Worm (Caenorhabditis elegans) whole organism, midembryonic: ENCODE results near the gene H14N18.4.
A peak's percentile ranks its signal among the peaks of the same experiment; 100 is the strongest.

Source experiments
- T22C8.4 ChIP-seq: fragments of 200-800 bp; sonication (Bioruptor generic); IDR thresholded peaks from 2 replicates; pipeline ENCODE4 v1.3.6; 2022; ENCODE audit warnings: missing genetic modification characterization, missing compliant biosample characterization
- cog-1 ChIP-seq: sonication (generic microtip); optimal IDR thresholded peaks from 2 replicates; lab custom pipeline; 2016; ENCODE audit warnings: missing genetic modification characterization, missing compliant biosample characterization
- flt-1 ChIP-seq: fragments of 200-800 bp; sonication (Bioruptor generic); IDR thresholded peaks from 2 replicates; pipeline ENCODE4 v1.3.6; 2022; ENCODE audit warnings: missing genetic modification characterization, missing compliant biosample characterization
- klf-2 ChIP-seq: fragments of 200-800 bp; sonication (Bioruptor generic); conservative IDR thresholded peaks from 2 replicates; pipeline ENCODE4 v1.3.6; 2022; ENCODE audit warnings: missing genetic modification reagents, missing genetic modification characterization, missing compliant biosample characterization
- med-1 ChIP-seq: sonication (generic microtip); optimal IDR thresholded peaks from 2 replicates; lab custom pipeline; 2017; ENCODE audit warnings: missing genetic modification characterization, mild to moderate bottlenecking, missing compliant biosample characterization, antibody characterized with exemption, missing genetic modification reagents; ENCODE audit not compliant: insufficient read depth
- ref-1 ChIP-seq: fragments of 200-800 bp; sonication (Bioruptor generic); conservative IDR thresholded peaks from 2 replicates; pipeline ENCODE4 v1.3.6; 2022; ENCODE audit warnings: missing genetic modification reagents, missing genetic modification characterization, missing compliant biosample characterization
- tab-1 ChIP-seq: fragments of 200-800 bp; sonication (Bioruptor generic); IDR thresholded peaks from 2 replicates; pipeline ENCODE4 v1.3.6; 2022; ENCODE audit warnings: missing genetic modification characterization, missing compliant biosample characterization
- ztf-23 ChIP-seq: fragments of 200-800 bp; sonication (Bioruptor generic); IDR thresholded peaks from 2 replicates; pipeline ENCODE4 v1.3.6; 2022; ENCODE audit warnings: missing genetic modification reagents, missing genetic modification characterization, missing compliant biosample characterization
- ztf-29 ChIP-seq: fragments of 200-800 bp; sonication (Bioruptor generic); IDR thresholded peaks from 2 replicates; pipeline ENCODE4 v1.3.6; 2022; ENCODE audit warnings: missing genetic modification reagents, missing genetic modification characterization, missing compliant biosample characterization

Gene H14N18.4

DNA sequence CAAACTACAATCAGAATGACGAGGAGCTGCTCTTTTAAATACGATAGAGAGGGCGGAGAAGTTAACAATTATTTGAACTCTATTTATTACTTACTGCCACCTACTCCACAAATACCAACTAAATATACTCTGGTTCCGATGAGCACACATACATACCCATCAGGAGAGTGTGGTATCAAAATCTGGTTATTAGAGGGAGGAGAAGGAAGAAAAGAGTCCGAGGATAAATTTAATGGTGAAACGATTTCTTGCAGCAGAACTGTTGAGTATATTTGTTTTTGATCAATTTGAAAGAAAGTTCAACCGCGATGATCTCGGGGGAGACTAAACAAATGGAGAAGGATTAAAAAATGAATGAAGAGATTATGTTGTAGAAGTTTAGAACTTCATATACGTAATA, at the start of gene H14N18.4:
H14N18.4 (minus strand) TSS at position 12 of the 400 bp plus-strand sequence.
- no peak for TF ChIP-seq ztf-23 (GFP tag; lab: Robert Waterston, UW)

DNA sequence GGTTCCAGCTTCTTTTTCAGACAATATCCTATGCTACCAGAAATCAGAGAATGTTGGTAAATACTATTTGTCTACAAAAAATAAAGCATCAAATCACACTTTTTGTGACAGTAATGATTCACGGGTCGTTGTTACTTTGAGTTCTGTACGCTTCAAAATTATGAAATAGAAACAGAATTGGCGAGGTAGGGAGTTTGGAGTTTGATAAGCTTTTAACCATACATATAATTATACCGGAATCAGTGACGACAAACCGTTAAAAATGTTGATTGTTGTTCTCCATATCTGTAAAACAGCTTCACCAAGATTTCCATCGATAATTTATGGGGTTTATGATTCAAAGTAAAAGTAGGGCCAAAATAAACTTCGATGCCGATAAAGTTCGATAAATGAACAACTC, 49.1 kb upstream of the H14N18.4 start:
- TF ChIP-seq klf-2 (GFP tag; lab: Robert Waterston, UW) (no peak), ztf-23 (GFP tag; lab: Robert Waterston, UW) (no peak), cog-1 (no peak), flt-1 (GFP tag; lab: Robert Waterston, UW) (no peak), T22C8.4 (GFP tag; lab: Robert Waterston, UW) (no peak), tab-1 (GFP tag; lab: Robert Waterston, UW) (no peak), ztf-29 (GFP tag; lab: Robert Waterston, UW) (no peak), med-1 (GFP tag; lab: Kevin White, UChicago) (no peak), ref-1 (no peak)

ce11 chrV:8974889-8975422, 46.2 kb upstream of the H14N18.4 start, which contains the start of gene nhr-143:
nhr-143 (minus strand) TSS chrV:8974939.
- no peak for TF ChIP-seq flt-1 (GFP tag; lab: Robert Waterston, UW)
- no peak for TF ChIP-seq T22C8.4 (GFP tag; lab: Robert Waterston, UW)
- no peak for TF ChIP-seq tab-1 (GFP tag; lab: Robert Waterston, UW)
- no peak for TF ChIP-seq ztf-23 (GFP tag; lab: Robert Waterston, UW)
- TF ChIP-seq cog-1: no peak
- TF ChIP-seq med-1 (GFP tag; lab: Kevin White, UChicago): no peak
- TF ChIP-seq ztf-29 (GFP tag; lab: Robert Waterston, UW): no peak
- no peak for TF ChIP-seq ref-1
- TF ChIP-seq klf-2 (GFP tag; lab: Robert Waterston, UW): no peak

ce11 chrV:8972271-8972670, 43.5 kb upstream of the H14N18.4 start, which contains the start of gene nhr-195:
nhr-195 (minus strand) TSS chrV:8972371.
- TF ChIP-seq ztf-23 (GFP tag; lab: Robert Waterston, UW) (no peak), cog-1 (no peak)

- TF ChIP-seq ref-1: no peak
- no peak for TF ChIP-seq cog-1
- TF ChIP-seq tab-1 (GFP tag; lab: Robert Waterston, UW): no peak
- TF ChIP-seq med-1 (GFP tag; lab: Kevin White, UChicago): no peak
- no peak for TF ChIP-seq T22C8.4 (GFP tag; lab: Robert Waterston, UW)
- TF ChIP-seq ztf-23 (GFP tag; lab: Robert Waterston, UW): no peak
- no peak for TF ChIP-seq ztf-29 (GFP tag; lab: Robert Waterston, UW)
- TF ChIP-seq flt-1 (GFP tag; lab: Robert Waterston, UW): no peak
- no peak for TF ChIP-seq klf-2 (GFP tag; lab: Robert Waterston, UW)
Measured at ce11 chrV:8966086-8966485, 37.3 kb upstream of the H14N18.4 start, which contains the start of gene nhr-219. nhr-219 (minus strand) TSS chrV:8966186.

- TF ChIP-seq ref-1 (no peak), tab-1 (GFP tag; lab: Robert Waterston, UW) (no peak), cog-1 (no peak), klf-2 (GFP tag; lab: Robert Waterston, UW) (no peak), flt-1 (GFP tag; lab: Robert Waterston, UW) (no peak), med-1 (GFP tag; lab: Kevin White, UChicago) (no peak), ztf-29 (GFP tag; lab: Robert Waterston, UW) (no peak), ztf-23 (GFP tag; lab: Robert Waterston, UW) (no peak), T22C8.4 (GFP tag; lab: Robert Waterston, UW) (no peak)
Measured at ce11 chrV:8964055-8964758, 35.4 kb upstream of the H14N18.4 start, which contains the start of gene nhr-44. nhr-44 (minus strand) TSS chrV:8964105.

- 0 out of 2 replicates have a peak, but pooled peaks have one; percentile 12 for TF ChIP-seq T22C8.4 (GFP tag; lab: Robert Waterston, UW)
- TF ChIP-seq ztf-29 (GFP tag; lab: Robert Waterston, UW): peak; percentile 69; the same call in 1 of the 2 replicates
- TF ChIP-seq ztf-23 (GFP tag; lab: Robert Waterston, UW): no peak
- no peak for TF ChIP-seq med-1 (GFP tag; lab: Kevin White, UChicago)
- TF ChIP-seq ref-1: no peak
- TF ChIP-seq tab-1 (GFP tag; lab: Robert Waterston, UW): no peak
- no peak for TF ChIP-seq klf-2 (GFP tag; lab: Robert Waterston, UW)
- no peak for TF ChIP-seq cog-1
- TF ChIP-seq flt-1 (GFP tag; lab: Robert Waterston, UW): no peak
Measured at ce11 chrV:8956387-8957095, 27.8 kb upstream of the H14N18.4 start, which contains the start of gene ttc-17. ttc-17 (plus strand) TSS chrV:8957045.

DNA sequence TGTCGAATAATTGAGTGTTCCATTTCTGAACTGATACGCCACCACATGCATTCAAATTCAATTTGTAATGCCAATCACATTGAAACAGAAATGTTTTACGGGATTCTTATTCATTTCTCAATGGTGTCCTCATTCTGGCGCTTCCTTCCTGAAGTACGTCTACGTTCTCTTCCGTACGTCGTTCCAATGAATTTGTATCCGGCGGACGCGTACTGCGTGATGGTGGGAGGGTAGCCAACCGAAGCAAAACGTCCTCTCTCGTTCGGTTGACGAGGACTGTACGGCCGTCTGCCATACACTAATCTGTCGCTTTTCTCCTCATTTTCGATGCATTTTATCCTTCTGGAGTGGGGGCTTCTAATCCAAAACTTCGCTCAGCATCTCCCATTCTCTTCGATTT, 21.1 kb upstream of the H14N18.4 start:
- TF ChIP-seq tab-1 (GFP tag; lab: Robert Waterston, UW) (no peak), ztf-23 (GFP tag; lab: Robert Waterston, UW) (no peak), cog-1 (no peak), flt-1 (GFP tag; lab: Robert Waterston, UW) (no peak), ztf-29 (GFP tag; lab: Robert Waterston, UW) (no peak), ref-1 (no peak), T22C8.4 (GFP tag; lab: Robert Waterston, UW) (no peak), med-1 (GFP tag; lab: Kevin White, UChicago) (no peak), klf-2 (GFP tag; lab: Robert Waterston, UW) (no peak)

ce11 chrV:8948996-8949395, 20.2 kb upstream of the H14N18.4 start:
- TF ChIP-seq tab-1 (GFP tag; lab: Robert Waterston, UW): no peak
- TF ChIP-seq flt-1 (GFP tag; lab: Robert Waterston, UW): no peak
- TF ChIP-seq ref-1: no peak
- TF ChIP-seq med-1 (GFP tag; lab: Kevin White, UChicago): no peak
- no peak for TF ChIP-seq klf-2 (GFP tag; lab: Robert Waterston, UW)
- TF ChIP-seq ztf-29 (GFP tag; lab: Robert Waterston, UW): no peak
- no peak for TF ChIP-seq T22C8.4 (GFP tag; lab: Robert Waterston, UW)
- no peak for TF ChIP-seq cog-1
- TF ChIP-seq ztf-23 (GFP tag; lab: Robert Waterston, UW): no peak
